Worm (Caenorhabditis elegans) whole organism, young adult: ENCODE data around the gene C25G6.4.

ENCODE experiments used
- B0261.1 ChIP-seq: sonication (generic microtip); optimal IDR thresholded peaks from 2 replicates; lab custom pipeline; 2016; ENCODE audit warnings: mild to moderate bottlenecking, missing genetic modification characterization, moderate library complexity, missing compliant biosample characterization
- B0336.3 ChIP-seq: fragments of 200-800 bp; sonication (Bioruptor generic); IDR thresholded peaks from 2 replicates; pipeline ENCODE4 v1.3.6; 2022; ENCODE audit warnings: missing genetic modification characterization, missing compliant biosample characterization
- D2030.7 ChIP-seq: fragments of 200-800 bp; sonication (Bioruptor generic); IDR thresholded peaks from 2 replicates; pipeline ENCODE4 v1.3.6; 2022; ENCODE audit warnings: missing genetic modification reagents, missing genetic modification characterization, missing compliant biosample characterization
- F57C9.4 ChIP-seq: sonication (generic microtip); optimal IDR thresholded peaks from 2 replicates; lab custom pipeline; 2017; ENCODE audit warnings: mild to moderate bottlenecking, missing genetic modification characterization, missing compliant biosample characterization
- attf-3 ChIP-seq: fragments of 200-800 bp; sonication (Bioruptor generic); conservative IDR thresholded peaks from 2 replicates; pipeline ENCODE4 v1.3.6; 2022; ENCODE audit warnings: missing genetic modification reagents, missing genetic modification characterization, missing compliant biosample characterization
- attf-5 ChIP-seq: fragments of 200-800 bp; sonication (Bioruptor generic); optimal IDR thresholded peaks from 2 replicates; lab custom pipeline; 2018; ENCODE audit warnings: mild to moderate bottlenecking, missing genetic modification characterization, missing compliant biosample characterization
- cebp-2 ChIP-seq: fragments of 200-800 bp; sonication (Bioruptor generic); IDR thresholded peaks from 2 replicates; pipeline ENCODE4 v1.3.6; 2022; ENCODE audit warnings: missing genetic modification characterization, missing compliant biosample characterization
- ceh-100 ChIP-seq: fragments of 200-800 bp; sonication (Bioruptor generic); IDR thresholded peaks from 2 replicates; pipeline ENCODE4 v1.3.6; 2022; ENCODE audit warnings: missing genetic modification reagents, missing genetic modification characterization, missing compliant biosample characterization
- die-1 ChIP-seq: sonication (generic microtip); optimal IDR thresholded peaks from 2 replicates; lab custom pipeline; 2016; ENCODE audit warnings: missing genotype, mild to moderate bottlenecking, missing genetic modification characterization, missing compliant biosample characterization
- dpff-1 ChIP-seq: sonication (generic microtip); optimal IDR thresholded peaks from 2 replicates; lab custom pipeline; 2017; ENCODE audit warnings: mild to moderate bottlenecking, missing genetic modification characterization, missing compliant biosample characterization
- egrh-3 ChIP-seq: fragments of 200-800 bp; sonication (Bioruptor generic); IDR thresholded peaks from 2 replicates; pipeline ENCODE4 v1.3.6; 2022; ENCODE audit warnings: missing genetic modification reagents, missing genetic modification characterization, missing compliant biosample characterization
- ets-4 ChIP-seq: fragments of 200-800 bp; sonication (Bioruptor generic); optimal IDR thresholded peaks from 2 replicates; lab custom pipeline; 2018; ENCODE audit warnings: mild to moderate bottlenecking, missing genetic modification characterization, missing compliant biosample characterization
- him-1 ChIP-seq: sonication (generic microtip); optimal IDR thresholded peaks from 2 replicates; lab custom pipeline; 2016; ENCODE audit warnings: missing genotype, missing genetic modification reagents, missing genetic modification characterization, missing compliant biosample characterization
- hlh-12 ChIP-seq: sonication (generic microtip); optimal IDR thresholded peaks from 2 replicates; lab custom pipeline; 2016; ENCODE audit warnings: missing genetic modification characterization, missing compliant biosample characterization
- hlh-26 ChIP-seq: fragments of 200-800 bp; sonication (Bioruptor generic); conservative IDR thresholded peaks from 2 replicates; pipeline ENCODE4 v1.3.6; 2022; ENCODE audit warnings: missing genetic modification reagents, missing genetic modification characterization, missing compliant biosample characterization
- hrde-1 ChIP-seq: sonication (generic microtip); optimal IDR thresholded peaks from 2 replicates; lab custom pipeline; 2016; ENCODE audit warnings: missing genetic modification characterization, mild to moderate bottlenecking, missing compliant biosample characterization, moderate library complexity, missing genotype, missing genetic modification reagents, borderline replicate concordance
- let-607 ChIP-seq, 2 experiments: fragments of 200-800 bp in 1 of 2; sonication (Bioruptor generic) in 1 of 2; sonication (generic microtip) in 1 of 2; optimal IDR thresholded peaks; 2 replicates each; lab custom pipeline; 2016 to 2018; ENCODE audit warnings: mild to moderate bottlenecking in 2 of 2, missing compliant biosample characterization in 2 of 2, missing genetic modification characterization in 2 of 2, moderate library complexity in 2 of 2, missing genotype in 1 of 2
- lin-26 ChIP-seq: fragments of 200-800 bp; sonication (Bioruptor generic); IDR thresholded peaks from 2 replicates; pipeline ENCODE4 v1.3.6; 2022; ENCODE audit warnings: missing genetic modification reagents, missing genetic modification characterization, missing compliant biosample characterization
- madf-3 ChIP-seq: fragments of 200-800 bp; sonication (Bioruptor generic); IDR thresholded peaks from 2 replicates; pipeline ENCODE4 v1.3.6; 2022; ENCODE audit warnings: missing genetic modification reagents, missing genetic modification characterization, missing compliant biosample characterization
- madf-6 ChIP-seq: fragments of 200-800 bp; sonication (Bioruptor generic); IDR thresholded peaks from 2 replicates; pipeline ENCODE4 v1.3.6; 2022; ENCODE audit warnings: missing genetic modification reagents, missing genetic modification characterization, missing compliant biosample characterization
- mes-4 ChIP-seq: sonication (generic microtip); optimal IDR thresholded peaks from 2 replicates; lab custom pipeline; 2016; ENCODE audit warnings: missing genotype, missing genetic modification characterization, missing compliant biosample characterization
- nfya-1 ChIP-seq: sonication (generic microtip); optimal IDR thresholded peaks from 2 replicates; lab custom pipeline; 2017; ENCODE audit warnings: antibody characterized with exemption, missing compliant biosample characterization, missing genetic modification characterization, borderline replicate concordance; ENCODE audit not compliant: insufficient read depth
- nhr-27 ChIP-seq: fragments of 200-800 bp; sonication (Bioruptor generic); optimal IDR thresholded peaks from 2 replicates; lab custom pipeline; 2018; ENCODE audit warnings: mild to moderate bottlenecking, missing genetic modification characterization, moderate library complexity, missing compliant biosample characterization
- pbrm-1 ChIP-seq: fragments of 200-800 bp; sonication (Bioruptor generic); IDR thresholded peaks from 2 replicates; pipeline ENCODE4 v1.3.6; 2022; ENCODE audit warnings: missing genetic modification reagents, missing genetic modification characterization, missing compliant biosample characterization
- rpc-1 ChIP-seq, 2 experiments: fragments of 150-350 bp in 1 of 2; sonication (generic microtip) in 1 of 2; optimal IDR thresholded peaks; 2 replicates each; lab custom pipeline; 2014 to 2018; ENCODE audit warnings: missing biosample characterization in 1 of 2, missing genetic modification characterization in 1 of 2, missing genetic modification reagents in 1 of 2, missing genotype in 1 of 2
- sdz-38 ChIP-seq: sonication (generic microtip); optimal IDR thresholded peaks from 2 replicates; lab custom pipeline; 2016; ENCODE audit warnings: missing genotype, missing genetic modification characterization, missing compliant biosample characterization
- somi-1 ChIP-seq: fragments of 200-800 bp; sonication (Bioruptor generic); optimal IDR thresholded peaks from 2 replicates; lab custom pipeline; 2018; ENCODE audit warnings: mild to moderate bottlenecking, missing genetic modification characterization, missing compliant biosample characterization
- tbp1 ChIP-seq: fragments of 200-800 bp; sonication (Bioruptor generic); optimal IDR thresholded peaks from 2 replicates; lab custom pipeline; 2018; ENCODE audit warnings: mild to moderate bottlenecking, missing genetic modification characterization, missing compliant biosample characterization
- unc-62 ChIP-seq: fragments of 150-350 bp; optimal IDR thresholded peaks from 2 replicates; lab custom pipeline; 2014; ENCODE audit warnings: missing biosample characterization, missing genetic modification reagents, missing genetic modification characterization
- zfh-2 ChIP-seq: fragments of 200-800 bp; sonication (Bioruptor generic); conservative IDR thresholded peaks from 2 replicates; pipeline ENCODE4 v1.3.6; 2022; ENCODE audit warnings: missing genetic modification reagents, missing genetic modification characterization, missing compliant biosample characterization
- zim-3 ChIP-seq: sonication (generic microtip); optimal IDR thresholded peaks from 2 replicates; lab custom pipeline; 2017; ENCODE audit warnings: mild to moderate bottlenecking, missing genetic modification characterization, moderate library complexity, missing compliant biosample characterization
- ztf-18 ChIP-seq: sonication (generic microtip); optimal IDR thresholded peaks from 2 replicates; lab custom pipeline; 2016; ENCODE audit warnings: missing genotype, mild to moderate bottlenecking, missing genetic modification characterization, missing compliant biosample characterization
- ztf-22 ChIP-seq: fragments of 200-800 bp; sonication (Bioruptor generic); optimal IDR thresholded peaks from 2 replicates; lab custom pipeline; 2018; ENCODE audit warnings: mild to moderate bottlenecking, missing genetic modification characterization, moderate library complexity, missing compliant biosample characterization
- ztf-3 ChIP-seq: fragments of 200-800 bp; sonication (Bioruptor generic); optimal IDR thresholded peaks from 2 replicates; lab custom pipeline; 2018; ENCODE audit warnings: mild to moderate bottlenecking, missing genetic modification characterization, missing compliant biosample characterization
- ztf-6 ChIP-seq: fragments of 200-800 bp; sonication (Bioruptor generic); IDR thresholded peaks from 2 replicates; pipeline ENCODE4 v1.3.6; 2022; ENCODE audit warnings: missing genetic modification reagents, missing genetic modification characterization, missing compliant biosample characterization

Gene C25G6.4

ce11 chrX:1213136-1213535 is 36.5 kb downstream of the C25G6.4 start:
- TF ChIP-seq madf-3 (GFP tag; lab: Robert Waterston, UW) (peak; percentile 14; the same call in 1 of the 2 replicates), attf-3 (GFP tag; lab: Robert Waterston, UW) (no peak), zfh-2 (GFP tag; lab: Robert Waterston, UW) (peak; percentile 81), hlh-12 (tag; lab: Kevin White, UChicago) (no peak), madf-6 (no peak), egrh-3 (peak; percentile 34; the same call in 1 of the 2 replicates)

DNA sequence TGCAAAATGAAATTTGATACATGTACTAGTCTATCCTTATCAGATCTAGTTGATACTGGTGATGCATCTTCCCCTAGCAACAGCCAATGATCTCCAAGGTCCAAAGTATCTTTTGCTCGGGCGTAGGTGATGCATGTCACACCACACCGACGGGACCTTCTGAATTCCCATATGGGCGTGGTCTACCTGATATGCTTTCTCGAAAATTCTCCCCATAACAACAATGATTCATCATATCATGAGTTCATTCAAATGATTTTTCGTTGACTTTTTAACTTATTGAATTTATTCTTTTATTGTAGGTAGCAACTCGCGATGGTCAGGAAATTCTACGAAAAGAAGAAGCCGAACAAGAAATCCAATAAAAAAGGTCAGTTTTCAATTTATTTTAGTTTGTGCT is 40.5 kb downstream of the C25G6.4 start, which contains the start of gene C46H3.1:
TSS of gene C46H3.1 (plus strand) at position 301 of the 400 bp plus-strand sequence.
- no peak for TF ChIP-seq ztf-3 (GFP tag; lab: Kevin White, UChicago)
- no peak for TF ChIP-seq nhr-27
- TF ChIP-seq dpff-1 = no peak
- TF ChIP-seq pbrm-1 (GFP tag; lab: Robert Waterston, UW) = no peak
- TF ChIP-seq hlh-26 (GFP tag; lab: Robert Waterston, UW) = no peak
- no peak for TF ChIP-seq hrde-1 (tag; lab: Kevin White, UChicago)
- no peak for TF ChIP-seq ets-4
- TF ChIP-seq ztf-22 (GFP tag; lab: Kevin White, UChicago) = no peak
- no peak for TF ChIP-seq F57C9.4 (tag; lab: Kevin White, UChicago)
- no peak for TF ChIP-seq attf-5 (GFP tag; lab: Kevin White, UChicago)

DNA sequence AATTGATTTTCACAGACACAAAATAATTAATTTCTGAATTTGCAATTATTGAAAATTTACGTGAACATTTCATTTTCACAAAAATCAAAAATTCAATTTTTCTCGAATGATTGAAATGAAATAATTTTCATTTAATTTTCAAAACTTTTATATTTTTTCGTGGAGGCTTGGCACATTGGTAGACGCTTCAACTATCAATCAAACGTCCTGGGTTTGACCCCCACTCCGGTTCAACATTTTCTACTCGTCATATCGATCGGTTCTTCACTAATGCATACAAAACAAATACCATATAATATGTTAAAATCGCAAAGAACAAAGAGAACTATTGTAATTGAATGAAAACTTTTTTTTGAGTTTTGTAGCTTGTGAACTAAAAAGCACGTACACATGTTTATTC is 41.7 kb downstream of the C25G6.4 start:
- TF ChIP-seq ztf-22 (GFP tag; lab: Kevin White, UChicago) (no peak), ztf-18 (tag; lab: Kevin White, UChicago) (peak; percentile 23), die-1 (tag; lab: Kevin White, UChicago) (peak; percentile 47), tbp1 (peak; percentile 79), him-1 (tag; lab: Kevin White, UChicago) (peak; percentile 4), egrh-3 (no peak), D2030.7 (GFP tag; lab: Robert Waterston, UW) (peak; percentile 54), nfya-1 (no peak), ceh-100 (GFP tag; lab: Robert Waterston, UW) (no peak), B0336.3 (GFP tag; lab: Robert Waterston, UW) (no peak), B0261.1 (tag; lab: Kevin White, UChicago) (peak; percentile 51), attf-3 (GFP tag; lab: Robert Waterston, UW) (no peak), let-607 (tag; optimal IDR thresholded peaks at IDR 0.05; lab: Kevin White, UChicago) (peak in 1 of 2 experiments; percentile 3), rpc-1 (optimal IDR thresholded peaks at IDR 0.05; lab: Kevin White, UChicago) (peak; percentile 82), rpc-1 (tag; optimal IDR thresholded peaks at IDR 0.05; lab: Kevin White, UChicago) (peak; percentile 93), lin-26 (GFP tag; lab: Robert Waterston, UW) (0 out of 2 replicates have a peak, but pooled peaks have one; percentile 35), ztf-3 (GFP tag; lab: Kevin White, UChicago) (no peak), cebp-2 (GFP tag; lab: Robert Waterston, UW) (no peak)

DNA sequence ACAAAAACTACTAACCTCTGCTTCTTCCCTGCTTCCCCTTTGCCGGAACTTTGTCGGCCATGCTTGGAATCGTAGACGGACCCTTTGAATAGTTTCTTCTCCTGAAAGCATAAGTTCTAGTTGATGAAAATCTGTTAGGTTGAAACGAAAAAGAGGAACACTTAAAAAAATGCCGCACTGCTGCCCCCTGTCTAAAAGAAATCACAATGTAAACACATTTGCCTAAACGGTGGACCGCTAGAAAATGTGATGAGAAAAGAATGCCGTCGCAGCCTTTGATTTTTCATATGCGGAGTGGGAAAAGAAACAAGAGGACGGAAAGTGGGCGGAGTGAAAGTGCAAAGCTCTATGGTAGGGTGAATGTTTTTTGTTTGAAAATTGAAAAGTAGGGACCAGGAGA is 43.6 kb downstream of the C25G6.4 start, which contains the start of gene T13G4.7:
TSS of gene T13G4.7 (minus strand) at position 101 of the 400 bp plus-strand sequence.
- TF ChIP-seq mes-4 = no peak
- TF ChIP-seq die-1 (tag; lab: Kevin White, UChicago) = no peak
- TF ChIP-seq ztf-6 (GFP tag; lab: Robert Waterston, UW) = no peak
- TF ChIP-seq sdz-38 (tag; lab: Kevin White, UChicago) = no peak
- TF ChIP-seq unc-62 (GFP tag; lab: Kevin White, UChicago) = no peak
- no peak for TF ChIP-seq egrh-3
- no peak for TF ChIP-seq zim-3 (tag; lab: Kevin White, UChicago)
- TF ChIP-seq somi-1 (GFP tag; lab: Kevin White, UChicago) = no peak
